Fruit fly (Drosophila melanogaster) whole organism, adult: Measurements from ENCODE around the gene CG42449.

Experiments
- CG1620 ChIP-seq: fragments of 200-800 bp; sonication (Bioruptor generic); optimal IDR thresholded peaks from 2 replicates; lab custom pipeline; 2016; ENCODE audit warnings: missing biosample characterization, missing genetic modification characterization
- CG5204 ChIP-seq: fragments of 200-800 bp; sonication (Bioruptor generic); optimal IDR thresholded peaks from 2 replicates; lab custom pipeline; 2016; ENCODE audit warnings: missing biosample characterization, missing genetic modification characterization
- kay ChIP-seq: fragments of 200-800 bp; sonication (Bioruptor generic); peaks from one replicate; lab custom pipeline; 2016; ENCODE audit warnings: missing biosample characterization, missing genetic modification characterization, borderline replicate concordance

DNA sequence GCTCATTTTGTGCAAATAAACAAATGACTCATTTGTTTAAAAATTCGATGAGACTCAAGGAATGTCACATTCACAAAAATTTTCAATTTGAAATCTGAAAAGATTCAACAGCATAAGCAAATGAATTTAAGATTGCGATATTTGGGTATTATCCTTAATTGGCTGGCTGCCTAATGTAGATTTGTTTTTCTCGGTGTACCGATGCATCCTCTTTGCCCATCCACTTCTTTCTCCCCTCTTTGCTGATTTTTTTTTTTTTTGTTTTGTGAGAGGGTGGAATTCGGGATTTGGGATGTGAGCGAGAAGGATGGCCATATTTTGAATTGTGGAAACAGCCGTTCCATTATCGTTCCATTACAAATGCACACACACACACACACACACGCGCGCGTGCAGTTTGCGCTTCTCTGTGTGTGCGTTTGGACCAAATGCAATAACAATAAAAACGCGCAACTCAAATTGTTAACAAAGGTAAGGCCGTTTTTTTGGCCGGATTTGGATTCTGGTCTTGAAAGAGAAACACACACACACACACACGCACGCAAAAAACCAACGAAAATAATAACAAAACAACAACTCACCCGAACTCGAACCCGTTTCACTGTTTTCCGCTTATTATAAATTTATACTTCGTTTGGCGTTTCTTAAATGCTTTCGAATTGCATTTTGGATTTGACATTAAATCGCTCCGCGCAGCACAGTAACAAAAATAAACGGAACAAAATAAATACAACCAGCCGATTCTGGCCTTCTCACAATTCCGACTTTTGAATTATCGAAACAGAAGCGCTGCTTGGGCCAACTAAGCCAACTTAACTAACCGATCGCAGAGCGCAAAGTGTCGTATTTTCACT lies 3.7 kb upstream of the CG42449 start:
- TF ChIP-seq CG5204 (GFP tag; lab: Kevin White, UChicago): no peak
- TF ChIP-seq kay (GFP tag; lab: Kevin White, UChicago): no peak
- no peak for TF ChIP-seq CG1620
